Worm (Caenorhabditis elegans): Measurements from ENCODE around the gene R01H2.7.

R01H2.7 gene

DNA sequence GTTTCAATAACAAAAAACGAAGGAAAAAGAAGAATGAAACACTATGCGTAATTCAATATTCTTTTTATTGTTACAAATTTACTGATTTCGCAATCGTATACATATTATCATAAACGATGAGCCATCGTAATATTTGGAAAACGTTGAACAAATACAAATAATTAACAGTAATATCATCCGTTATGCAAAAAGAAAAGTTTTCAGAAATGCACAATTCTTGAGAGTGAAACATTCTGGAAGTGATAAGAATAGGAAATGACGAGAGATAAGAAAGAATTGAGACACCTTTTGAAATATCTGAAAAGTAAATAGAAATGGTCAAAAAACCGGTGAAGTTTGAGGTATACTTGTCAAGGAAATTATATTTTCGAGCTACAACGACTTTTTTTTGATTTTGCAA, 35.9 kb upstream of the R01H2.7 start:
- no peak for TF ChIP-seq ceh-43 (GFP tag; optimal IDR thresholded peaks at IDR 0.05)
- TF ChIP-seq ceh-83 (GFP tag; optimal IDR thresholded peaks at IDR 0.05), result no peak
- no peak for TF ChIP-seq ztf-11 (tag; optimal IDR thresholded peaks at IDR 0.05)
- no peak for TF ChIP-seq flh-1 (GFP tag; optimal IDR thresholded peaks at IDR 0.05)
- no peak for TF ChIP-seq lin-32 (GFP tag; optimal IDR thresholded peaks at IDR 0.05)
- TF ChIP-seq nhr-237 (tag; optimal IDR thresholded peaks at IDR 0.05), result no peak
- no peak for TF ChIP-seq mls-2 (tag; optimal IDR thresholded peaks at IDR 0.05)
- no peak for TF ChIP-seq tbx-8 (GFP tag; optimal IDR thresholded peaks at IDR 0.05)
- TF ChIP-seq unc-120 (tag; optimal IDR thresholded peaks at IDR 0.05; ENCODE audit: poor library complexity, severe bottlenecking), result no peak
- TF ChIP-seq sptf-1 (tag; optimal IDR thresholded peaks at IDR 0.05), result no peak
- TF ChIP-seq cnd-1 (tag; optimal IDR thresholded peaks at IDR 0.05), result no peak
- TF ChIP-seq M03D4.4 (tag; optimal IDR thresholded peaks at IDR 0.05), result no peak
- no peak for TF ChIP-seq mab-5 (tag; optimal IDR thresholded peaks at IDR 0.05)
- TF ChIP-seq lin-13 (tag; optimal IDR thresholded peaks at IDR 0.05), result no peak
- no peak for TF ChIP-seq nhr-2 (tag; optimal IDR thresholded peaks at IDR 0.05)
- TF ChIP-seq zip-8 (tag; optimal IDR thresholded peaks at IDR 0.05), result no peak
- no peak for TF ChIP-seq mep-1 (tag; optimal IDR thresholded peaks at IDR 0.05)
- no peak for TF ChIP-seq ham-2 (GFP tag; optimal IDR thresholded peaks at IDR 0.05)
- TF ChIP-seq elt-1 (tag; optimal IDR thresholded peaks at IDR 0.05; ENCODE audit: borderline replicate concordance, insufficient read depth), result no peak
- TF ChIP-seq blmp-1 (tag; optimal IDR thresholded peaks at IDR 0.05), result no peak

DNA sequence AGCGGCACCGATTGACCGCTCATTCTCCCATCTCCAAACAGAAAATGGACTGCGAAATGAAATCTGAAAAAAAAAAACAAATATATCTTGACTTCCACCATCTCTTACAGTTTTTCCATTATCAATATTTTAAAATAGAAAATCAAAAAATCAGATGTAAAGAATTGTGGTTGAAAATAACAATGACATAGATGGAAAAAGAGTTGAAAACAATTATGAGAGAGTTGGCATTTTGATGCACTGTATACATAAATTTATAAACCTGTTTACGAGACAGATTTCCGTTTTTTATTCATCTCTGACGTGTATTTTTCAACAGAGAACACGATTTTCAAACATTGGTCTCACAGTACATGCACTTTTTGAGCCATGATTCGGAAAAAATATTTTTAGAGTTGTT, 35.1 kb upstream of the R01H2.7 start, which contains the start of gene ZK418.7:
Gene ZK418.7 (minus strand): TSS at position 101 of the 400 bp plus-strand sequence.
- TF ChIP-seq flh-1 (GFP tag; optimal IDR thresholded peaks at IDR 0.05) (no peak), unc-120 (tag; optimal IDR thresholded peaks at IDR 0.05; ENCODE audit: poor library complexity, severe bottlenecking) (no peak), snpc-4 (tag; optimal IDR thresholded peaks at IDR 0.05) (no peak), mep-1 (tag; optimal IDR thresholded peaks at IDR 0.05) (no peak), pha-4 (tag; optimal IDR thresholded peaks at IDR 0.05) (no peak), ztf-11 (tag; optimal IDR thresholded peaks at IDR 0.05) (no peak), bed-3 (GFP tag; optimal IDR thresholded peaks at IDR 0.05) (no peak), sptf-1 (tag; optimal IDR thresholded peaks at IDR 0.05) (no peak)

DNA sequence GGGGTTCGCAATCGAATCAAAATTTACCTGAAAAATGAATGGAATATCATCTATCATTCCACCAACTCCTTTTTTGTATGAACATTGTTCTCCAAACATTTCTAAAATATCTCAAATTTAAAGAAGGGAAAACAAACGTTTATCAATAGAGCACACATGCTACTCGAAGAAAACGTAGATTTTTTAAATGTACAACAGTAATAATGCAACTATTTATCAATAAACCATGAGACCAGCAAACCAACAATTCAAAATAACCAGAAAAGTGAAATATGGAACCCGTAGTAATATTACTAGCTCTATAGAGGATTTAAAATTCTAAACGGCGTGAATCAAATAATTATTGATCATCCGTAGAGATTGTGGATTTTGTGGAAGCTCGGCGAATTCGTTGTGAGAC, 33.2 kb upstream of the R01H2.7 start, which contains the start of gene ZK418.6:
Gene ZK418.6 (minus strand): TSS at position 101 of the 400 bp plus-strand sequence.
- TF ChIP-seq lsy-2 (tag; optimal IDR thresholded peaks at IDR 0.05) (no peak), elt-1 (tag; optimal IDR thresholded peaks at IDR 0.05; ENCODE audit: borderline replicate concordance, insufficient read depth) (no peak), drap-1 (GFP tag; optimal IDR thresholded peaks at IDR 0.05) (no peak), lin-13 (tag; optimal IDR thresholded peaks at IDR 0.05) (no peak), blmp-1 (tag; optimal IDR thresholded peaks at IDR 0.05) (no peak), mab-5 (tag; optimal IDR thresholded peaks at IDR 0.05) (no peak), tbx-8 (GFP tag; optimal IDR thresholded peaks at IDR 0.05) (no peak), cnd-1 (tag; optimal IDR thresholded peaks at IDR 0.05) (no peak), ceh-39 (tag; optimal IDR thresholded peaks at IDR 0.05) (no peak), ztf-11 (tag; optimal IDR thresholded peaks at IDR 0.05) (no peak), lin-32 (GFP tag; optimal IDR thresholded peaks at IDR 0.05) (no peak), ceh-43 (GFP tag; optimal IDR thresholded peaks at IDR 0.05) (no peak), nhr-12 (tag; optimal IDR thresholded peaks at IDR 0.05) (no peak), elt-3 (tag; optimal IDR thresholded peaks at IDR 0.05) (no peak), sptf-1 (tag; optimal IDR thresholded peaks at IDR 0.05) (no peak)

DNA sequence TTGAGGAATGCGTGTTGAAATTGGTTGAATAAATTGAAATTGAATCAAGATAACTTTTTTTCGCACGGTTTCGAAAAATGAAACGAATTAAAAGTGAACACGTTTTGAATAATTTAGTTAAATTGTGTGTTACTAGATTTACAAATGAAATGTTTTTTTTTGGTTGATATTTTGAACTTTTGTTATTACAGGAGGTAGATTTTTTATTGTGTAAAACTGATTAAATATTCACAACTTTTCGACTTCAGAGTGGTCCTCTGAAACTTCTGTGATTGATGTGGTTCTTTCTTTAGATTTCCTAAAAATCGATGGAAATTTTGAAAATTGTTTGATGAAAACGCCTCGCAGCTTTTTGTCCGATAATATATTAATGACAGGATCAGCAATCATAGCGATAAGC, 30.8 kb upstream of the R01H2.7 start, which contains the start of gene ZK418.13:
Gene ZK418.13 (minus strand): TSS at position 101 of the 400 bp plus-strand sequence.
- TF ChIP-seq nhr-76 (tag; optimal IDR thresholded peaks at IDR 0.05) (no peak), mls-2 (tag; optimal IDR thresholded peaks at IDR 0.05) (no peak), tbx-8 (GFP tag; optimal IDR thresholded peaks at IDR 0.05) (no peak), nhr-28 (tag; optimal IDR thresholded peaks at IDR 0.05) (no peak), ceh-83 (GFP tag; optimal IDR thresholded peaks at IDR 0.05) (no peak), bed-3 (GFP tag; optimal IDR thresholded peaks at IDR 0.05) (no peak), pha-4 (tag; optimal IDR thresholded peaks at IDR 0.05) (no peak), sem-2 (GFP tag; optimal IDR thresholded peaks at IDR 0.05) (no peak), lsy-2 (tag; optimal IDR thresholded peaks at IDR 0.05) (no peak), flh-1 (GFP tag; optimal IDR thresholded peaks at IDR 0.05) (no peak)

Measured in whole organism, mixed stage, embryonic.